Worm (Caenorhabditis elegans) whole organism, young adult: ENCODE measurements around the gene F22B3.7.

Experiments
- B0035.1 ChIP-seq: sonication (generic microtip); optimal IDR thresholded peaks from 2 replicates; lab custom pipeline; 2016; ENCODE audit warnings: missing genetic modification characterization, mild to moderate bottlenecking, missing compliant biosample characterization, missing genotype, missing genetic modification reagents
- C17E4.6 ChIP-seq: fragments of 200-800 bp; sonication (Bioruptor generic); IDR thresholded peaks from 2 replicates; pipeline ENCODE4 v1.3.6; 2022; ENCODE audit warnings: missing genetic modification reagents, missing genetic modification characterization, missing compliant biosample characterization
- F55B11.4 ChIP-seq: sonication (generic microtip); optimal IDR thresholded peaks from 2 replicates; lab custom pipeline; 2016; ENCODE audit warnings: missing compliant biosample characterization, missing genetic modification characterization, borderline replicate concordance; ENCODE audit not compliant: insufficient read depth
- F57A8.1 ChIP-seq: fragments of 200-800 bp; sonication (Bioruptor generic); optimal IDR thresholded peaks from 2 replicates; lab custom pipeline; 2018; ENCODE audit warnings: mild to moderate bottlenecking, missing genetic modification characterization, moderate library complexity, missing compliant biosample characterization
- Y53F4B.3 ChIP-seq: fragments of 200-800 bp; sonication (Bioruptor generic); IDR thresholded peaks from 2 replicates; pipeline ENCODE4 v1.3.6; 2022; ENCODE audit warnings: missing genetic modification reagents, missing genetic modification characterization, missing compliant biosample characterization
- Y53G8AR.9 ChIP-seq: fragments of 200-800 bp; sonication (Bioruptor generic); conservative IDR thresholded peaks from 2 replicates; pipeline ENCODE4 v1.3.6; 2022; ENCODE audit warnings: missing genetic modification reagents, missing genetic modification characterization, missing compliant biosample characterization
- Y67H2A.10 ChIP-seq: fragments of 200-800 bp; sonication (Bioruptor generic); conservative IDR thresholded peaks from 2 replicates; pipeline ENCODE4 v1.3.6; 2022; ENCODE audit warnings: missing genetic modification reagents, missing genetic modification characterization, missing compliant biosample characterization
- Y79H2A.3 ChIP-seq: fragments of 200-800 bp; sonication (Bioruptor generic); conservative IDR thresholded peaks from 2 replicates; pipeline ENCODE4 v1.3.6; 2022; ENCODE audit warnings: missing genetic modification reagents, missing genetic modification characterization, missing compliant biosample characterization
- aptf-3 ChIP-seq: fragments of 200-800 bp; sonication (Bioruptor generic); IDR thresholded peaks from 2 replicates; pipeline ENCODE4 v1.3.6; 2022; ENCODE audit warnings: missing genetic modification characterization, missing compliant biosample characterization
- bed-1 ChIP-seq: fragments of 200-800 bp; sonication (Bioruptor generic); IDR thresholded peaks from 2 replicates; pipeline ENCODE4 v1.3.6; 2022; ENCODE audit warnings: missing genetic modification reagents, missing genetic modification characterization, missing compliant biosample characterization
- cebp-1 ChIP-seq, 2 experiments: fragments of 200-800 bp in 1 of 2; sonication (Bioruptor generic) in 1 of 2; sonication (generic microtip) in 1 of 2; IDR thresholded peaks in 1 of 2; optimal IDR thresholded peaks in 1 of 2; 2 replicates each; pipeline versions ENCODE4 v1.3.6 to Lab custom; 2017 to 2022; ENCODE audit warnings: missing compliant biosample characterization in 2 of 2, missing genetic modification characterization in 2 of 2, mild to moderate bottlenecking in 1 of 2, missing genetic modification reagents in 1 of 2, moderate library complexity in 1 of 2
- ceh-27 ChIP-seq: fragments of 200-800 bp; sonication (Bioruptor generic); optimal IDR thresholded peaks from 2 replicates; lab custom pipeline; 2018; ENCODE audit warnings: mild to moderate bottlenecking, missing genetic modification characterization, moderate library complexity, missing compliant biosample characterization
- efl-1 ChIP-seq: fragments of 150-350 bp; optimal IDR thresholded peaks from 2 replicates; lab custom pipeline; 2014; ENCODE audit warnings: missing biosample characterization, missing genetic modification reagents, missing genetic modification characterization
- egl-44 ChIP-seq: fragments of 200-800 bp; sonication (Bioruptor generic); IDR thresholded peaks from 2 replicates; pipeline ENCODE4 v1.3.6; 2022; ENCODE audit warnings: missing genetic modification reagents, missing genetic modification characterization, missing compliant biosample characterization
- egrh-3 ChIP-seq: fragments of 200-800 bp; sonication (Bioruptor generic); IDR thresholded peaks from 2 replicates; pipeline ENCODE4 v1.3.6; 2022; ENCODE audit warnings: missing genetic modification reagents, missing genetic modification characterization, missing compliant biosample characterization
- ekl-4 ChIP-seq: fragments of 200-800 bp; sonication (Bioruptor generic); IDR thresholded peaks from 2 replicates; pipeline ENCODE4 v1.3.6; 2022; ENCODE audit warnings: missing genetic modification reagents, missing genetic modification characterization, missing compliant biosample characterization
- hmg-1.2 ChIP-seq: fragments of 200-800 bp; sonication (Bioruptor generic); IDR thresholded peaks from 2 replicates; pipeline ENCODE4 v1.3.6; 2022; ENCODE audit warnings: missing genetic modification reagents, missing genetic modification characterization, missing compliant biosample characterization
- hsf-1 ChIP-seq: fragments of 200-800 bp; sonication (Bioruptor generic); IDR thresholded peaks from 2 replicates; pipeline ENCODE4 v1.3.6; 2022; ENCODE audit warnings: missing genetic modification reagents, missing genetic modification characterization, missing compliant biosample characterization
- lag-1 ChIP-seq: fragments of 200-800 bp; sonication (Bioruptor generic); IDR thresholded peaks from 2 replicates; pipeline ENCODE4 v1.3.6; 2022; ENCODE audit warnings: missing genetic modification reagents, missing genetic modification characterization, missing compliant biosample characterization
- let-526 ChIP-seq: fragments of 200-800 bp; sonication (Bioruptor generic); IDR thresholded peaks from 2 replicates; pipeline ENCODE4 v1.3.6; 2022; ENCODE audit warnings: missing genetic modification reagents, missing genetic modification characterization, missing compliant biosample characterization
- lin-26 ChIP-seq: fragments of 200-800 bp; sonication (Bioruptor generic); IDR thresholded peaks from 2 replicates; pipeline ENCODE4 v1.3.6; 2022; ENCODE audit warnings: missing genetic modification reagents, missing genetic modification characterization, missing compliant biosample characterization
- lsy-27 ChIP-seq: sonication (generic microtip); optimal IDR thresholded peaks from 2 replicates; lab custom pipeline; 2017; ENCODE audit warnings: missing genetic modification characterization, mild to moderate bottlenecking, missing compliant biosample characterization, antibody characterized with exemption, missing genotype, borderline replicate concordance; ENCODE audit not compliant: insufficient read depth
- madf-3 ChIP-seq: fragments of 200-800 bp; sonication (Bioruptor generic); IDR thresholded peaks from 2 replicates; pipeline ENCODE4 v1.3.6; 2022; ENCODE audit warnings: missing genetic modification reagents, missing genetic modification characterization, missing compliant biosample characterization
- nhr-80 ChIP-seq: sonication (generic microtip); optimal IDR thresholded peaks from 2 replicates; lab custom pipeline; 2016; ENCODE audit warnings: missing genetic modification characterization, missing compliant biosample characterization
- pbrm-1 ChIP-seq: fragments of 200-800 bp; sonication (Bioruptor generic); IDR thresholded peaks from 2 replicates; pipeline ENCODE4 v1.3.6; 2022; ENCODE audit warnings: missing genetic modification reagents, missing genetic modification characterization, missing compliant biosample characterization
- sea-2 ChIP-seq: fragments of 200-800 bp; sonication (Bioruptor generic); IDR thresholded peaks from 2 replicates; pipeline ENCODE4 v1.3.6; 2022; ENCODE audit warnings: missing genetic modification characterization, missing compliant biosample characterization
- sptf-2 ChIP-seq: fragments of 200-800 bp; sonication (Bioruptor generic); optimal IDR thresholded peaks from 2 replicates; lab custom pipeline; 2018; ENCODE audit warnings: mild to moderate bottlenecking, missing genetic modification characterization, missing compliant biosample characterization
- tlf-1 ChIP-seq: fragments of 200-800 bp; sonication (Bioruptor generic); optimal IDR thresholded peaks from 2 replicates; lab custom pipeline; 2018; ENCODE audit warnings: mild to moderate bottlenecking, missing genetic modification characterization, missing compliant biosample characterization
- unc-130 ChIP-seq: sonication (generic microtip); optimal IDR thresholded peaks from 2 replicates; lab custom pipeline; 2016; ENCODE audit warnings: missing genetic modification reagents, missing genetic modification characterization, missing compliant biosample characterization
- xnd-1 ChIP-seq: sonication (generic microtip); optimal IDR thresholded peaks from 2 replicates; lab custom pipeline; 2016; ENCODE audit warnings: missing genotype, missing genetic modification reagents, missing genetic modification characterization, missing compliant biosample characterization
- zfh-2 ChIP-seq: fragments of 200-800 bp; sonication (Bioruptor generic); conservative IDR thresholded peaks from 2 replicates; pipeline ENCODE4 v1.3.6; 2022; ENCODE audit warnings: missing genetic modification reagents, missing genetic modification characterization, missing compliant biosample characterization

F22B3.7 gene

DNA sequence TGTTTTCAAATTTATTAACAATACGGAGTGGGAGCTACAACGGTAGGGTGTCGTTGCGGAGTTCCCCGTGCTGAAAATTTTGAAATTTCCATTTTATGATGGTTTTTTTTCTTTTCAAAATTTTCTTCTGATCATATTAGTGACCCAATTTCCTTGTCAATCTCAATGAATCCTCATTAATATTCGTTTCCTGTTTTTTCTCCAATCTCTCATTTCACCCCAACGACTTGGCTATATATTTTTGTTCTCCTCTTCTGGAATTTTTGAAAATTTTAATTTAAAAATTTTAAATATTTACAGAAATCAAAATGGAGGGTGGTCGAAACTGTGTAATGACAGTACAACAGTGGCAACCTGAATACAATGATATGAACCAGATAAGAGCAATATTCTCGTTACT, 38.1 kb upstream of the F22B3.7 start, which contains the start of gene npr-3:
TSS of gene npr-3 (plus strand) at position 301 of the 400 bp plus-strand sequence.
- TF ChIP-seq ekl-4 (GFP tag; lab: Robert Waterston, UW), result no peak
- TF ChIP-seq sptf-2 (GFP tag; lab: Kevin White, UChicago), result no peak
- TF ChIP-seq F57A8.1 (GFP tag; lab: Kevin White, UChicago), result no peak
- TF ChIP-seq tlf-1 (GFP tag; lab: Kevin White, UChicago), result no peak
- TF ChIP-seq pbrm-1 (GFP tag; lab: Robert Waterston, UW), result no peak
- TF ChIP-seq sea-2 (GFP tag; lab: Robert Waterston, UW), result no peak
- no peak for TF ChIP-seq zfh-2
- TF ChIP-seq Y53G8AR.9 (GFP tag; lab: Robert Waterston, UW), result no peak
- no peak for TF ChIP-seq bed-1 (GFP tag; lab: Robert Waterston, UW)
- TF ChIP-seq Y53F4B.3, result no peak
- no peak for TF ChIP-seq lag-1
- TF ChIP-seq efl-1 (GFP tag; lab: Kevin White, UChicago), result no peak
- TF ChIP-seq cebp-1 (GFP tag; IDR thresholded peaks at IDR 0.05; lab: Robert Waterston, UW), result no peak
- no peak for TF ChIP-seq cebp-1 (tag; optimal IDR thresholded peaks at IDR 0.05; lab: Kevin White, UChicago)
- no peak for TF ChIP-seq xnd-1 (tag; lab: Kevin White, UChicago)
- no peak for TF ChIP-seq egl-44 (GFP tag; lab: Robert Waterston, UW)

DNA sequence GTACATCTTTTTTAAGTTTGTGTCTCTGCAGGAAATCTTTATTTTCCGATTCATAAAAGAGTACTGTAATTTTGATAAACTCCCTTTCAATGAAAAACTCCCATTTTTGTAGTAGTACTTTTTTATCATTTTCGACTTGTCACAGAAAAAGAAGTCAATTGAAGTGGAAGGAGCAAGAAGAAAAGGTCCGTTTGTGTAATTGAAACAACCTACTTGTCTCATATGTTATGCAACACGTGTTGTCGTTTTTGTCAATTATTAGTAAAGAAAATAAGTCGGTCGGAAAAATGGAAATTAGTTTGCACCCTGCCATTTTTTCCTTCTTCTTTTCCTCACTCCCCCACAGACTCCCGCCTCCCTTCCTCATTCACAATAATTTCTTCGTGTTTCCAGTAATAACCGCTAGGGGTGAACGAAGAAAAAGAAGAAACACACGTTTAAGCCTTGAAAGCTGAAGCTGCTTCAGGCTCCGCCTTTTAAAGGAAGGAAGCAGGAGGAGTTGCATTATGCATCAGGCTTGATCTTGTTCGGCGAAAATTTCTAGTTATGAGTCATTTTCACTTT, 37.2 kb upstream of the F22B3.7 start:
- no peak for TF ChIP-seq lsy-27 (tag; lab: Kevin White, UChicago)
- TF ChIP-seq lin-26, result no peak

- TF ChIP-seq ceh-27 (GFP tag; lab: Kevin White, UChicago) (no peak), B0035.1 (tag; lab: Kevin White, UChicago) (no peak), sea-2 (GFP tag; lab: Robert Waterston, UW) (no peak), unc-130 (GFP tag; lab: Kevin White, UChicago) (no peak), egrh-3 (GFP tag; lab: Robert Waterston, UW) (no peak), nhr-80 (no peak)
Observed at ce11 chrIV:11455824-11456223, 34.2 kb upstream of the F22B3.7 start.

DNA sequence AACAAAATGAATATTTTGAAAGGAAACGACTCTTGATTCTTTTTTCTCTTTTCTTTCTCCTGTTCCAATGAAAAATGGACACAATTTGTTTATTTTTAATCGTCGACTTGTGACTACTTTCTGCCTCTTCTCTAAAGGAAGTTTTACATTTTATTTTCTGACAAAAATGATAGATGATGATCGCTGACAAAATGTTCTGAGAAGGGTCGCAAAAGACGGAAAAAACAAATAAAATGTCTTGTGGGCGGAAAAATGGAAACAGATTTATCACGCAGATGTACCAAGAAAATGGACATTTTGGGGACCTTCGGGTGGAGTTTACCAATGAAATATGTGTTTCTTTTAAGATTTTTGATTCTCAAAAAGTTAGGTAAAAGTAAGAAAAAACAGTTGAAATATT, 31.3 kb upstream of the F22B3.7 start:
- no peak for TF ChIP-seq aptf-3
- TF ChIP-seq hmg-1.2, result no peak
- no peak for TF ChIP-seq tlf-1 (GFP tag; lab: Kevin White, UChicago)
- no peak for TF ChIP-seq madf-3 (GFP tag; lab: Robert Waterston, UW)
- TF ChIP-seq Y79H2A.3, result no peak
- no peak for TF ChIP-seq F55B11.4 (tag; lab: Kevin White, UChicago)
- no peak for TF ChIP-seq hsf-1 (GFP tag; lab: Robert Waterston, UW)

ce11 chrIV:11438255-11438654, 16.7 kb upstream of the F22B3.7 start:
- TF ChIP-seq let-526 (no peak), Y79H2A.3 (no peak), nhr-80 (peak; percentile 31), C17E4.6 (GFP tag; lab: Robert Waterston, UW) (no peak), Y67H2A.10 (GFP tag; lab: Robert Waterston, UW) (no peak), pbrm-1 (GFP tag; lab: Robert Waterston, UW) (no peak)
